Worm (Caenorhabditis elegans) whole organism, late embryonic: ENCODE results near the gene nlp-32.

ENCODE experiments used
- ceh-14 ChIP-seq: sonication (generic microtip); optimal IDR thresholded peaks from 2 replicates; lab custom pipeline; 2016; ENCODE audit warnings: missing genotype, missing genetic modification characterization, missing compliant biosample characterization
- ceh-48 ChIP-seq: sonication (generic microtip); optimal IDR thresholded peaks from 2 replicates; lab custom pipeline; 2016; ENCODE audit warnings: missing genetic modification characterization, inconsistent platforms, missing compliant biosample characterization
- elt-2 ChIP-seq: sonication (generic microtip); optimal IDR thresholded peaks from 2 replicates; lab custom pipeline; 2016; ENCODE audit warnings: missing genetic modification reagents, missing genetic modification characterization, missing compliant biosample characterization
- unc-55 ChIP-seq: sonication (generic microtip); optimal IDR thresholded peaks from 2 replicates; lab custom pipeline; 2017; ENCODE audit warnings: missing biosample characterization, missing genetic modification reagents, missing genetic modification characterization

DNA sequence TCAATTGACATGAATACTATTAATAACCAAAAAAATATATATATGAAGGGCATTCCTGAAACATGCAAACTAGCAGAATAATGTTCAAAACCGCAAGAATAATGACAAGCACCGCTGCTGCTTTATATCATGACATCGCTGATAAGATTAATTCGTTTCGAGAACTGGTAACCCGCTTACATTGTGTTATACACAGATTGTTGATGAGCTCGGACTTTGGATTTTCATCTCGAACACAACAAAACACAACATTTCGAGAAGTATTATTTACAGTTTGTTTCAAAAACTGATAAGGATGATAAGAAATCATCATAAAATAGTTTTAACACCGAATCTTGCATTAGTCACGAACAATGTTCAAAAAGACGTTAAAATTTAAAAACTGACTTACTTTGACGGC, 44.6 kb upstream of the nlp-32 start:
- TF ChIP-seq ceh-48 (tag; lab: Kevin White, UChicago) (no peak), ceh-14 (tag; lab: Kevin White, UChicago) (no peak), unc-55 (GFP tag; lab: Kevin White, UChicago) (no peak), elt-2 (no peak)
